Fruit fly (Drosophila melanogaster): Measurements from ENCODE around the gene Cyp9f2.

dm6 chr3R:12365887-12366286, 39.9 kb downstream of the Cyp9f2 start:
- TF ChIP-seq CG8159 (tag; optimal IDR thresholded peaks at IDR 0.05) (no peak), Snoo (tag; optimal IDR thresholded peaks at IDR 0.05) (no peak), CG13204 (GFP tag; optimal IDR thresholded peaks at IDR 0.05) (no peak), EcR (GFP tag; optimal IDR thresholded peaks at IDR 0.05) (no peak), fd96Ca (GFP tag; IDR thresholded peaks at IDR 0.05) (no peak), CG8301 (tag; optimal IDR thresholded peaks at IDR 0.05) (no peak)

Data from whole organism, pupa.